Worm (Caenorhabditis elegans) whole organism, L2 larva: ENCODE measurements around the gene ttll-15.

Source experiments
- F13H6.1 ChIP-seq: sonication (generic microtip); optimal IDR thresholded peaks from 2 replicates; lab custom pipeline; 2016; ENCODE audit warnings: missing genetic modification characterization, missing compliant biosample characterization
- R02D3.7 ChIP-seq: fragments of 150-350 bp; optimal IDR thresholded peaks from 2 replicates; lab custom pipeline; 2014; ENCODE audit warnings: missing biosample characterization, missing genetic modification characterization
- Y55F3AM.14 ChIP-seq: fragments of 200-800 bp; sonication (Bioruptor generic); optimal IDR thresholded peaks from 2 replicates; lab custom pipeline; 2018; ENCODE audit warnings: mild to moderate bottlenecking, missing genetic modification characterization, missing compliant biosample characterization
- alr-1 ChIP-seq: fragments of 150-350 bp; optimal IDR thresholded peaks from 2 replicates; lab custom pipeline; 2014; ENCODE audit warnings: missing biosample characterization, missing genetic modification characterization
- aly-2 ChIP-seq: fragments of 150-350 bp; optimal IDR thresholded peaks from 2 replicates; lab custom pipeline; 2014; ENCODE audit warnings: missing biosample characterization, missing genetic modification characterization
- ama-1 ChIP-seq: fragments of 150-350 bp; optimal IDR thresholded peaks from 2 replicates; lab custom pipeline; 2018; ENCODE audit warnings: inconsistent platforms
- blmp-1 ChIP-seq: sonication (generic microtip); optimal IDR thresholded peaks from 2 replicates; lab custom pipeline; 2017; ENCODE audit warnings: missing genetic modification characterization, mild to moderate bottlenecking, missing compliant biosample characterization, antibody characterized with exemption, moderate library complexity; ENCODE audit not compliant: insufficient read depth
- ceh-16 ChIP-seq: fragments of 150-350 bp; optimal IDR thresholded peaks from 2 replicates; lab custom pipeline; 2014; ENCODE audit warnings: missing biosample characterization, missing genetic modification characterization
- ceh-82 ChIP-seq: fragments of 150-350 bp; optimal IDR thresholded peaks from 2 replicates; lab custom pipeline; 2014; ENCODE audit warnings: missing biosample characterization, missing genetic modification characterization
- crh-2 ChIP-seq: sonication (generic microtip); optimal IDR thresholded peaks from 2 replicates; lab custom pipeline; 2017; ENCODE audit warnings: missing biosample characterization, missing genetic modification characterization
- dmd-4 ChIP-seq: sonication (generic microtip); optimal IDR thresholded peaks from 2 replicates; lab custom pipeline; 2017; ENCODE audit warnings: missing biosample characterization, missing genetic modification characterization
- egl-27 ChIP-seq: sonication (generic microtip); optimal IDR thresholded peaks from 3 replicates; lab custom pipeline; 2017; ENCODE audit warnings: missing biosample characterization, missing genetic modification reagents, missing genetic modification characterization
- elt-3 ChIP-seq: sonication (generic microtip); optimal IDR thresholded peaks from 2 replicates; lab custom pipeline; 2017; ENCODE audit warnings: missing biosample characterization, missing genetic modification characterization
- fos-1 ChIP-seq: fragments of 150-350 bp; optimal IDR thresholded peaks from 2 replicates; lab custom pipeline; 2014; ENCODE audit warnings: missing biosample characterization, missing genetic modification characterization
- gmeb-1 ChIP-seq: fragments of 150-350 bp; optimal IDR thresholded peaks from 2 replicates; lab custom pipeline; 2014; ENCODE audit warnings: missing biosample characterization, missing genetic modification characterization
- lin-13 ChIP-seq: fragments of 150-350 bp; optimal IDR thresholded peaks from 2 replicates; lab custom pipeline; 2014; ENCODE audit warnings: missing biosample characterization, missing genetic modification reagents, missing genetic modification characterization
- lin-39 ChIP-seq: fragments of 150-350 bp; optimal IDR thresholded peaks from 2 replicates; lab custom pipeline; 2014; ENCODE audit warnings: missing biosample characterization, missing genetic modification reagents, missing genetic modification characterization
- mbf-1 ChIP-seq: sonication (generic microtip); optimal IDR thresholded peaks from 2 replicates; lab custom pipeline; 2017; ENCODE audit warnings: missing biosample characterization, missing genetic modification characterization
- mdl-1 ChIP-seq, 2 experiments: fragments of 150-350 bp in 1 of 2; sonication (generic microtip) in 1 of 2; optimal IDR thresholded peaks; 2 replicates each; lab custom pipeline; 2017; ENCODE audit warnings: missing biosample characterization in 2 of 2, missing genetic modification characterization in 2 of 2
- nhr-10 ChIP-seq: sonication (generic microtip); optimal IDR thresholded peaks from 2 replicates; lab custom pipeline; 2017; ENCODE audit warnings: missing biosample characterization, missing genetic modification characterization
- nhr-11 ChIP-seq: fragments of 150-350 bp; optimal IDR thresholded peaks from 2 replicates; lab custom pipeline; 2014; ENCODE audit warnings: missing biosample characterization, missing genetic modification characterization
- nhr-129 ChIP-seq: fragments of 150-350 bp; optimal IDR thresholded peaks from 2 replicates; lab custom pipeline; 2014; ENCODE audit warnings: missing biosample characterization, missing genetic modification characterization
- nhr-21 ChIP-seq: fragments of 150-350 bp; optimal IDR thresholded peaks from 2 replicates; lab custom pipeline; 2014; ENCODE audit warnings: missing biosample characterization, missing genetic modification characterization
- nhr-23 ChIP-seq: fragments of 150-350 bp; optimal IDR thresholded peaks from 2 replicates; lab custom pipeline; 2014; ENCODE audit warnings: missing biosample characterization, missing genetic modification reagents, missing genetic modification characterization
- nhr-237 ChIP-seq: fragments of 150-350 bp; optimal IDR thresholded peaks from 2 replicates; lab custom pipeline; 2014; ENCODE audit warnings: missing biosample characterization, missing genetic modification characterization
- nhr-25 ChIP-seq: fragments of 150-350 bp; sonication (generic microtip); optimal IDR thresholded peaks from 3 replicates; lab custom pipeline; 2014; ENCODE audit warnings: missing biosample characterization, missing genetic modification characterization
- nhr-77 ChIP-seq: fragments of 150-350 bp; optimal IDR thresholded peaks from 2 replicates; lab custom pipeline; 2014; ENCODE audit warnings: missing biosample characterization, missing genetic modification characterization
- peb-1 ChIP-seq: fragments of 150-350 bp; optimal IDR thresholded peaks from 2 replicates; lab custom pipeline; 2014; ENCODE audit warnings: missing biosample characterization, missing genetic modification characterization
- sem-4 ChIP-seq: fragments of 150-350 bp; optimal IDR thresholded peaks from 2 replicates; lab custom pipeline; 2014; ENCODE audit warnings: missing biosample characterization, missing genetic modification reagents, missing genetic modification characterization
- skn-1 ChIP-seq: sonication (generic microtip); optimal IDR thresholded peaks from 2 replicates; lab custom pipeline; 2017; ENCODE audit warnings: missing biosample characterization, missing genetic modification characterization
- sma-9 ChIP-seq, 2 experiments: fragments of 150-350 bp in 1 of 2; sonication (generic microtip) in 1 of 2; optimal IDR thresholded peaks; 2 replicates each; lab custom pipeline; 2014 to 2016; ENCODE audit warnings: missing genetic modification characterization in 2 of 2, mild to moderate bottlenecking in 1 of 2, missing biosample characterization in 1 of 2, missing compliant biosample characterization in 1 of 2, missing genetic modification reagents in 1 of 2, moderate library complexity in 1 of 2
- unc-55 ChIP-seq: fragments of 150-350 bp; sonication (generic microtip); optimal IDR thresholded peaks from 3 replicates; lab custom pipeline; 2014; ENCODE audit warnings: missing biosample characterization, missing genetic modification reagents, missing genetic modification characterization
- zag-1 ChIP-seq: fragments of 150-350 bp; optimal IDR thresholded peaks from 2 replicates; lab custom pipeline; 2014; ENCODE audit warnings: missing biosample characterization, missing genetic modification characterization
- ztf-11 ChIP-seq: sonication (generic microtip); optimal IDR thresholded peaks from 2 replicates; lab custom pipeline; 2017; ENCODE audit warnings: missing biosample characterization, missing genetic modification characterization
- ztf-4 ChIP-seq: fragments of 150-350 bp; optimal IDR thresholded peaks from 2 replicates; lab custom pipeline; 2014; ENCODE audit warnings: missing biosample characterization, missing genetic modification characterization

The ttll-15 gene

ce11 chrV:10383950-10384349, 25.6 kb downstream of the ttll-15 start, which contains the start of gene spe-10:
Gene spe-10 (plus strand): TSS chrV:10384250.
- TF ChIP-seq gmeb-1 (tag; lab: Kevin White, UChicago) (no peak), sma-9 (GFP tag; optimal IDR thresholded peaks at IDR 0.05; lab: Kevin White, UChicago) (no peak), sma-9 (tag; optimal IDR thresholded peaks at IDR 0.05; lab: Kevin White, UChicago) (no peak), ama-1 (lab: Kevin White, UChicago) (no peak), blmp-1 (tag; lab: Kevin White, UChicago) (no peak), ceh-82 (no peak), nhr-25 (no peak), lin-13 (GFP tag; lab: Kevin White, UChicago) (no peak), zag-1 (tag; lab: Kevin White, UChicago) (no peak), ztf-11 (tag; lab: Kevin White, UChicago) (no peak), alr-1 (tag; lab: Kevin White, UChicago) (no peak), nhr-10 (tag; lab: Kevin White, UChicago) (no peak), mbf-1 (tag; lab: Kevin White, UChicago) (no peak), nhr-21 (tag; lab: Kevin White, UChicago) (no peak)

DNA sequence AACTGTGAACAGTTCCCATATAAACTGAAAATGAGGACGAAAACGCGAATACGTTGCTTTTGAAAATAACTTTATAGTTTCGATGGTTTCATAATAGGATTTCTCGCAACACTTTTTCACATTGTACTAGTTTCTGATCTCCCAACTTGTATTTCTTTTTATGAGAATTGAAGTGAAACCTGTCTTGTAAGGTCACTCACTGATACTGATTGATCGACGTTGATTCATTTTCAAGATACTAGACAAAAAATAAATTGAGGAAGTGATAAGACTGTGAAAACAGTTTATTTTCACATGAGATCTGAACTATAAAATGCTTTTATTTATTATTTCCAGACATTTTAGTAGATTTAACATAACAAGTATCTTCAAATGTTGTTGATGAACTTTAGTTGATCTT, 29.1 kb downstream of the ttll-15 start:
- TF ChIP-seq ceh-16 (tag; lab: Kevin White, UChicago) (no peak), nhr-77 (no peak), nhr-23 (no peak), mbf-1 (tag; lab: Kevin White, UChicago) (no peak), fos-1 (tag; lab: Kevin White, UChicago) (no peak), alr-1 (tag; lab: Kevin White, UChicago) (no peak), crh-2 (tag; lab: Kevin White, UChicago) (no peak), nhr-21 (tag; lab: Kevin White, UChicago) (no peak), unc-55 (GFP tag; lab: Kevin White, UChicago) (no peak), F13H6.1 (tag; lab: Kevin White, UChicago) (no peak), sma-9 (GFP tag; optimal IDR thresholded peaks at IDR 0.05; lab: Kevin White, UChicago) (no peak), sma-9 (tag; optimal IDR thresholded peaks at IDR 0.05; lab: Kevin White, UChicago) (no peak), elt-3 (tag; lab: Kevin White, UChicago) (no peak), peb-1 (no peak), nhr-237 (tag; lab: Kevin White, UChicago) (no peak), sem-4 (no peak), nhr-25 (no peak), zag-1 (tag; lab: Kevin White, UChicago) (no peak), nhr-11 (tag; lab: Kevin White, UChicago) (no peak), ztf-11 (tag; lab: Kevin White, UChicago) (no peak)

DNA sequence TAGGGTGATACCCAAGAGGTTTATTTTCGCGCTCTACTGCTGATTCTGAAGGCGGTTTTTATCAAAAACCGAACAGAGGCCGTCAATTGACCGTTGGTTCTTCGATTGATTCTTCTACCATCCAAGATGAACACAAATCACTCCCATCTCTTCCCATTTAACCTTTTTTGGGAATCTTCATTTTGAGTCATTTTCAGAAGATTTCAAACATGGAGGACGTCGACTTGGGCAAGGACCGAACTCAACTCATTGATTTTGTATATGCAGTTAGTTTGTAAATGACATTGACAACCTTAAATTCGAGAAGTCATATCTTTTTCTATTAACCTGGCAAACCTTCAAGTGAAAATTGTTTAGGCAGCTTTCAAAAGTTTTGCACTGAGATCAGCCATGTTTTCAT, 30.0 kb downstream of the ttll-15 start, which contains the start of gene AC3.5:
TSS of gene AC3.5 (plus strand) at position 210 of the 400 bp plus-strand sequence.
- TF ChIP-seq nhr-21 (tag; lab: Kevin White, UChicago) (peak; percentile 13), egl-27 (tag; lab: Kevin White, UChicago) (no peak), fos-1 (tag; lab: Kevin White, UChicago) (peak; percentile 8)

DNA sequence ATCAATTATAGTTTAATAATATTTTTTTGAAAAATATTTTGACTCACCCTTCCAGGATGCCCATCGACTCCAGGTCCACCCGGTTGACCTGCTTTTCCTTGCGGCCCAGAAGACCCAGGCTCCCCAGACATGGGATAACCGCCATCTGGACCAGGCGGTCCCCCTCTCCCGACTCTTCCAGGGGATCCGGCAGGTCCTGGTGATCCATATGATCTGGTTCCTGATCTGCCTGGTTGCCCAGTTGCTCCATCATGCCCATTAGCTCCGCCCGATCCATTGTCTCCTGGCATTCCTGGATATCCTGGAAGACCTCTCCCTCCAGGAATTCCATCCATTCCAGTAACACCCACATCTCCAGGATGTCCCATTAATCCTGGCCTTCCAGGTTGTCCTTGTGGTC, 35.4 kb downstream of the ttll-15 start:
- TF ChIP-seq aly-2 (tag; lab: Kevin White, UChicago), result no peak
- TF ChIP-seq Y55F3AM.14 (GFP tag; lab: Kevin White, UChicago), result peak; percentile 74

DNA sequence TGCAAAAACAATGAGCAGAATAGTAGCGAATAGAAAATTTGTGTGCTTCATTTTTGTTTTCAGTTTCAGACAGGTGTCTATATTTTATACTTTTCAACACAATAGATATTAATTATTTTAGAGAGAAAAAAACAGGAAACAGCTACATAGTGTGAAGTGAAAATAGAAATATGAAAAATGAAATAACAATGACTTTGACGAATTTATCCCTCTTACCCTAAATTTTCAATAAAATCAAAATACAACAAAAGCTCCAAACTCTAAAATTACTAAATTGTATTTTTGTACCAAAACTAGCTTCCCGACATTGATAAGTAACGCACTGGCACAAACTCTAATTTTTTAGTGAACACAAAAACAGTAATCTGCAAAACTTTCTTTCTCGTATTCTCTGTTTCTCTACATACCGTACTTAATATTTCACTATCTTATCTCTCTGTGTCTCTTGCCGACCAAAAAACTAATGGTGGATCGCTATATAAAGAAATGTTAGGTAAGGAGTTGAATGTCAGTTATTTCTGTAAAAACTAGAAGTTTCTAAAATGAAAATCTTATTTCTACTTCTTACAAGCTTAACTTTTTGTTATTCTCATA, 36.9 kb downstream of the ttll-15 start, which contains the start of the genes col-151 and ugt-1:
TSS of gene col-151 (minus strand) at position 51 of the 594 bp plus-strand sequence.
TSS of gene ugt-1 (plus strand) at position 491 of the 594 bp plus-strand sequence.
- TF ChIP-seq nhr-21 (tag; lab: Kevin White, UChicago) (no peak), R02D3.7 (tag; lab: Kevin White, UChicago) (no peak), blmp-1 (tag; lab: Kevin White, UChicago) (no peak), nhr-77 (no peak), fos-1 (tag; lab: Kevin White, UChicago) (peak; percentile 25)

DNA sequence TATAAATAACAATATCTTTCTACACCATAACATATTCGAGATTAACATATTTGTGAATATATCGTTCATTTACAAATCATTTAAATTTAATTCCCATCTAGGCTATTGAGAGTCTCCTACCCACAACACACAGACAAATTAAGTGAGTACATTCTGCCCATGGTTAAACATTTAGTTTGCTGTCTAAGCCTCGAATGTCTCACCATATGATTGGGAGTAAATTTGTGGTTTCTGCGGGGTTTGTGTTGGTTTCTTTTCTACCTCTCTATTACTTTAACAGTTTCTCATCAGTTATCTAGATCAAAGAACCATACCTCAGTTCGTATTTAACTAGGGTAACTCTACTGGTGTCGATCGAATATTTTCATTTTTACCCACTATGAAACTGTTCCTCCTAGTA, 40.1 kb downstream of the ttll-15 start, which contains the start of gene ugt-2:
TSS of gene ugt-2 (plus strand) at position 371 of the 400 bp plus-strand sequence.
- TF ChIP-seq dmd-4 (tag; lab: Kevin White, UChicago) (no peak), ztf-11 (tag; lab: Kevin White, UChicago) (no peak), alr-1 (tag; lab: Kevin White, UChicago) (no peak), nhr-129 (peak; percentile 29), skn-1 (tag; lab: Kevin White, UChicago) (no peak), lin-13 (GFP tag; lab: Kevin White, UChicago) (no peak), ztf-4 (no peak), zag-1 (tag; lab: Kevin White, UChicago) (no peak), nhr-237 (tag; lab: Kevin White, UChicago) (no peak), sma-9 (GFP tag; optimal IDR thresholded peaks at IDR 0.05; lab: Kevin White, UChicago) (peak; percentile 53), sma-9 (tag; optimal IDR thresholded peaks at IDR 0.05; lab: Kevin White, UChicago) (no peak), fos-1 (tag; lab: Kevin White, UChicago) (peak; percentile 41), crh-2 (tag; lab: Kevin White, UChicago) (peak; percentile 14), lin-39 (tag; lab: Kevin White, UChicago) (no peak), elt-3 (tag; lab: Kevin White, UChicago) (no peak), nhr-10 (tag; lab: Kevin White, UChicago) (no peak), nhr-21 (tag; lab: Kevin White, UChicago) (no peak), mdl-1 (tag; optimal IDR thresholded peaks at IDR 0.05; lab: Kevin White, UChicago) (no peak)
